Fruit fly (Drosophila melanogaster) whole organism, embryonic: ENCODE data around the gene CG34290.

ENCODE experiments used
- CG13894 ChIP-seq: fragments of 200-800 bp; sonication (Bioruptor generic); optimal IDR thresholded peaks from 3 replicates; lab custom pipeline; 2018; ENCODE audit warnings: missing biosample characterization, mild to moderate bottlenecking, missing genetic modification characterization, moderate library complexity
- CG34224 ChIP-seq: fragments of 200-800 bp; sonication (Bioruptor generic); IDR thresholded peaks from 3 replicates; pipeline ENCODE4 v1.3.6; 2022; ENCODE audit warnings: missing biosample characterization, missing genetic modification characterization; ENCODE audit not compliant: partially characterized antibody
- CG7556 ChIP-seq: fragments of 200-800 bp; sonication (Bioruptor generic); optimal IDR thresholded peaks from 2 replicates; lab custom pipeline; 2017; ENCODE audit warnings: missing biosample characterization, mild to moderate bottlenecking, missing genetic modification characterization
- CG8478 ChIP-seq: fragments of >200 bp; optimal IDR thresholded peaks from 2 replicates; lab custom pipeline; 2018
- crol ChIP-seq: fragments of 200-800 bp; sonication (Bioruptor generic); IDR thresholded peaks from 2 replicates; pipeline ENCODE4 v1.3.6; 2022; ENCODE audit warnings: missing biosample characterization, missing genetic modification characterization
- pan ChIP-seq, 4 experiments: fragments of >200 bp in 3 of 4; fragments of 200-800 bp in 1 of 4; sonication (Bioruptor generic) in 1 of 4; optimal IDR thresholded peaks in 3 of 4; IDR thresholded peaks in 1 of 4; 2 replicates each; pipeline versions ENCODE4 v1.3.6 to Lab custom; 2017 to 2022; ENCODE audit warnings: missing biosample characterization in 2 of 4, missing genetic modification characterization in 2 of 4, mixed read lengths in 1 of 4
- pho ChIP-seq: fragments of 200-800 bp; sonication (Bioruptor generic); optimal IDR thresholded peaks from 2 replicates; lab custom pipeline; 2016; ENCODE audit warnings: missing biosample characterization, missing genetic modification characterization

- TF ChIP-seq CG7556, result no peak
- TF ChIP-seq CG13894 (tag; lab: Kevin White, UChicago), result no peak
- no peak for TF ChIP-seq crol (GFP tag; lab: Robert Waterston, UW)
- no peak for TF ChIP-seq pho (GFP tag; lab: Kevin White, UChicago)
- TF ChIP-seq CG8478, result no peak
- no peak for TF ChIP-seq pan (optimal IDR thresholded peaks at IDR 0.05; lab: Kevin White, UChicago)
- TF ChIP-seq pan (GFP tag; optimal IDR thresholded peaks at IDR 0.05 in 1 of 2, IDR thresholded peaks at IDR 0.05 in 1 of 2), result no peak
- no peak for TF ChIP-seq CG34224 (GFP tag; lab: Robert Waterston, UW)
Observed at dm6 chr3R:24266786-24267579, 22.6 kb downstream of the CG34290 start.
